Worm (Caenorhabditis elegans): ENCODE results near the gene F36D4.4.

ce11 chrV:9386143-9386542 is 28.3 kb downstream of the F36D4.4 start, which contains the start of gene hum-2:
- no peak for TF ChIP-seq sox-4 (tag; optimal IDR thresholded peaks at IDR 0.05)
- no peak for TF ChIP-seq pha-4 (tag; optimal IDR thresholded peaks at IDR 0.05)
- TF ChIP-seq pat-9 (tag; optimal IDR thresholded peaks at IDR 0.05), result no peak

Data from whole organism, late embryonic.